Worm (Caenorhabditis elegans) whole organism, mixed stage, embryonic: ENCODE data around the gene C25D7.5.

Source experiments
- ces-1 ChIP-seq: fragments of 150-350 bp; optimal IDR thresholded peaks from 2 replicates; lab custom pipeline; 2014; ENCODE audit warnings: missing biosample characterization, missing genetic modification reagents, missing genetic modification characterization
- elt-3 ChIP-seq: fragments of 150-350 bp; optimal IDR thresholded peaks from 2 replicates; lab custom pipeline; 2014; ENCODE audit warnings: missing biosample characterization, missing genetic modification characterization
- lsy-2 ChIP-seq: fragments of 150-350 bp; optimal IDR thresholded peaks from 2 replicates; lab custom pipeline; 2014; ENCODE audit warnings: missing biosample characterization, missing genetic modification characterization
- mep-1 ChIP-seq: fragments of 150-350 bp; optimal IDR thresholded peaks from 2 replicates; lab custom pipeline; 2017; ENCODE audit warnings: missing biosample characterization, missing genetic modification reagents, missing genetic modification characterization, inconsistent platforms
- nhr-2 ChIP-seq: fragments of 150-350 bp; optimal IDR thresholded peaks from 2 replicates; lab custom pipeline; 2014; ENCODE audit warnings: missing biosample characterization, missing genetic modification characterization
- nhr-237 ChIP-seq: fragments of 150-350 bp; optimal IDR thresholded peaks from 2 replicates; lab custom pipeline; 2014; ENCODE audit warnings: missing biosample characterization, missing genetic modification characterization
- pha-4 ChIP-seq: fragments of 150-350 bp; optimal IDR thresholded peaks from 2 replicates; lab custom pipeline; 2018; ENCODE audit warnings: missing biosample characterization, missing genetic modification reagents, missing genetic modification characterization
- snpc-4 ChIP-seq: fragments of 150-350 bp; optimal IDR thresholded peaks from 2 replicates; lab custom pipeline; 2014; ENCODE audit warnings: missing biosample characterization, missing genetic modification characterization
- unc-39 ChIP-seq: fragments of 150-350 bp; optimal IDR thresholded peaks from 2 replicates; lab custom pipeline; 2014; ENCODE audit warnings: missing biosample characterization, missing genetic modification characterization
- unc-62 ChIP-seq: fragments of 150-350 bp; optimal IDR thresholded peaks from 2 replicates; lab custom pipeline; 2014; ENCODE audit warnings: missing biosample characterization, missing genetic modification reagents, missing genetic modification characterization

ce11 chrV:15052368-15052767, at the start of gene C25D7.5, which contains the start of gene fbxa-82:
- no peak for TF ChIP-seq nhr-2 (tag; lab: Kevin White, UChicago)
- TF ChIP-seq nhr-237, result no peak
- no peak for TF ChIP-seq mep-1
- no peak for TF ChIP-seq unc-39 (tag; lab: Kevin White, UChicago)
- TF ChIP-seq elt-3, result no peak
- no peak for TF ChIP-seq unc-62 (GFP tag; lab: Kevin White, UChicago)
- no peak for TF ChIP-seq snpc-4 (tag; lab: Kevin White, UChicago)
- TF ChIP-seq pha-4 (tag; lab: Kevin White, UChicago), result no peak
- TF ChIP-seq ces-1 (GFP tag; lab: Kevin White, UChicago), result no peak
- TF ChIP-seq lsy-2 (tag; lab: Kevin White, UChicago), result no peak
